Fruit fly (Drosophila melanogaster) whole organism, embryonic: ENCODE data around the gene CG1840.

Experiments
- ATbp ChIP-seq: fragments of 200-800 bp; sonication (Bioruptor generic); optimal IDR thresholded peaks from 2 replicates; lab custom pipeline; 2017; ENCODE audit warnings: missing biosample characterization, mild to moderate bottlenecking, missing genetic modification characterization, missing genetic modification reagents
- CG10462 ChIP-seq: fragments of 200-800 bp; sonication (Bioruptor generic); optimal IDR thresholded peaks from 2 replicates; lab custom pipeline; 2016; ENCODE audit warnings: missing biosample characterization, missing genetic modification characterization
- CG10565 ChIP-seq: fragments of 200-800 bp; sonication (Bioruptor generic); optimal IDR thresholded peaks from 3 replicates; lab custom pipeline; 2016; ENCODE audit warnings: missing biosample characterization, mild to moderate bottlenecking, missing genetic modification characterization
- CG11723 ChIP-seq: fragments of 200-800 bp; sonication (Bioruptor generic); optimal IDR thresholded peaks from 2 replicates; lab custom pipeline; 2017; ENCODE audit warnings: missing biosample characterization, mild to moderate bottlenecking, missing genetic modification characterization
- CG12236 ChIP-seq: fragments of 200-800 bp; sonication (Bioruptor generic); optimal IDR thresholded peaks from 2 replicates; lab custom pipeline; 2016; ENCODE audit warnings: missing biosample characterization, missing genetic modification characterization
- CG12391 ChIP-seq: fragments of 200-800 bp; sonication (Bioruptor generic); optimal IDR thresholded peaks from 3 replicates; lab custom pipeline; 2018; ENCODE audit warnings: missing biosample characterization, mild to moderate bottlenecking, missing genetic modification characterization, moderate library complexity
- CG14050 ChIP-seq: fragments of 200-800 bp; sonication (Bioruptor generic); IDR thresholded peaks from 3 replicates; pipeline ENCODE4 v1.3.6; 2022; ENCODE audit warnings: missing biosample characterization, missing genetic modification characterization
- CG15073 ChIP-seq: fragments of 200-800 bp; sonication (Bioruptor generic); optimal IDR thresholded peaks from 2 replicates; lab custom pipeline; 2016; ENCODE audit warnings: missing biosample characterization, missing genetic modification characterization
- CG15269 ChIP-seq: fragments of 200-800 bp; sonication (Bioruptor generic); optimal IDR thresholded peaks from 2 replicates; lab custom pipeline; 2018; ENCODE audit warnings: missing biosample characterization, mild to moderate bottlenecking, missing genetic modification characterization, moderate library complexity
- CG1602 ChIP-seq: fragments of 200-800 bp; sonication (Bioruptor generic); optimal IDR thresholded peaks from 3 replicates; lab custom pipeline; 2016; ENCODE audit warnings: missing biosample characterization, missing genetic modification characterization
- CG17328 ChIP-seq: fragments of 200-800 bp; sonication (Bioruptor generic); IDR thresholded peaks from 2 replicates; pipeline ENCODE4 v1.3.6; 2022; ENCODE audit warnings: missing biosample characterization, missing genetic modification characterization
- CG17385 ChIP-seq: fragments of 200-800 bp; sonication (Bioruptor generic); optimal IDR thresholded peaks from 3 replicates; lab custom pipeline; 2018; ENCODE audit warnings: missing biosample characterization, mild to moderate bottlenecking, missing genetic modification characterization
- CG18764 ChIP-seq: fragments of 200-800 bp; sonication (Bioruptor generic); optimal IDR thresholded peaks from 3 replicates; lab custom pipeline; 2016; ENCODE audit warnings: missing biosample characterization, missing genetic modification characterization
- CG3065 ChIP-seq: fragments of 200-800 bp; sonication (Bioruptor generic); optimal IDR thresholded peaks from 2 replicates; lab custom pipeline; 2016; ENCODE audit warnings: missing biosample characterization, missing genetic modification characterization
- CG31224 ChIP-seq: fragments of 200-800 bp; sonication (Bioruptor generic); IDR thresholded peaks from 2 replicates; pipeline ENCODE4 v1.3.6; 2022; ENCODE audit warnings: missing biosample characterization, missing genetic modification characterization
- CG31365 ChIP-seq: fragments of 200-800 bp; sonication (Bioruptor generic); optimal IDR thresholded peaks from 2 replicates; lab custom pipeline; 2018; ENCODE audit warnings: missing biosample characterization, mild to moderate bottlenecking, missing genetic modification characterization
- CG33557 ChIP-seq: fragments of 200-800 bp; sonication (Bioruptor generic); optimal IDR thresholded peaks from 2 replicates; lab custom pipeline; 2019; ENCODE audit warnings: missing biosample characterization, mild to moderate bottlenecking, missing genetic modification characterization, moderate library complexity
- CG34376 ChIP-seq: fragments of 200-800 bp; sonication (Bioruptor generic); optimal IDR thresholded peaks from 2 replicates; lab custom pipeline; 2018; ENCODE audit warnings: missing biosample characterization, mild to moderate bottlenecking, missing genetic modification characterization
- CG3847 ChIP-seq: fragments of 200-800 bp; sonication (Bioruptor generic); IDR thresholded peaks from 2 replicates; pipeline ENCODE4 v1.3.6; 2022; ENCODE audit warnings: missing biosample characterization, missing genetic modification characterization
- CG5180 ChIP-seq: fragments of 200-800 bp; sonication (Bioruptor generic); optimal IDR thresholded peaks from 3 replicates; lab custom pipeline; 2017; ENCODE audit warnings: missing biosample characterization, missing genetic modification characterization, mild to moderate bottlenecking, moderate library complexity, missing genetic modification reagents
- CG6254 ChIP-seq: fragments of 200-800 bp; sonication (Bioruptor generic); optimal IDR thresholded peaks from 3 replicates; lab custom pipeline; 2017; ENCODE audit warnings: mild to moderate bottlenecking, missing biosample characterization, missing genetic modification reagents, missing genetic modification characterization
- CG6654 ChIP-seq: fragments of 200-800 bp; sonication (Bioruptor generic); optimal IDR thresholded peaks from 2 replicates; lab custom pipeline; 2017; ENCODE audit warnings: missing biosample characterization, mild to moderate bottlenecking, missing genetic modification characterization
- CG7987 ChIP-seq: fragments of 200-800 bp; sonication (Bioruptor generic); optimal IDR thresholded peaks from 2 replicates; lab custom pipeline; 2018; ENCODE audit warnings: missing biosample characterization, mild to moderate bottlenecking, missing genetic modification characterization, moderate library complexity
- CG8478 ChIP-seq: fragments of >200 bp; optimal IDR thresholded peaks from 2 replicates; lab custom pipeline; 2018
- Dip2 ChIP-seq: fragments of 200-800 bp; sonication (Bioruptor generic); IDR thresholded peaks from 2 replicates; pipeline ENCODE4 v1.3.6; 2022; ENCODE audit warnings: missing biosample characterization, missing genetic modification characterization
- Dll ChIP-seq: fragments of 200-800 bp; sonication (Bioruptor generic); IDR thresholded peaks from 4 replicates; pipeline ENCODE4 v1.3.6; 2022; ENCODE audit warnings: missing biosample characterization, missing genetic modification characterization; ENCODE audit not compliant: partially characterized antibody
- Dp ChIP-seq: fragments of 200-800 bp; sonication (Bioruptor generic); optimal IDR thresholded peaks from 2 replicates; lab custom pipeline; 2018; ENCODE audit warnings: missing biosample characterization, mild to moderate bottlenecking, missing genetic modification characterization, moderate library complexity
- Jarid2 ChIP-seq: fragments of 200-800 bp; sonication (Bioruptor generic); optimal IDR thresholded peaks from 3 replicates; lab custom pipeline; 2017; ENCODE audit warnings: mild to moderate bottlenecking, missing biosample characterization, missing genetic modification reagents, missing genetic modification characterization
- MTF-1 ChIP-seq: fragments of 200-800 bp; sonication (Bioruptor generic); optimal IDR thresholded peaks from 2 replicates; lab custom pipeline; 2018; ENCODE audit warnings: missing biosample characterization, mild to moderate bottlenecking, missing genetic modification characterization, borderline replicate concordance
- Mad ChIP-seq: fragments of 200-800 bp; sonication (Bioruptor generic); optimal IDR thresholded peaks from 2 replicates; lab custom pipeline; 2016; ENCODE audit warnings: missing biosample characterization, missing genetic modification characterization
- Med ChIP-seq: fragments of 200-800 bp; sonication (Bioruptor generic); peaks from one replicate; lab custom pipeline; 2016; ENCODE audit warnings: missing biosample characterization, missing genetic modification characterization, mild to moderate bottlenecking, inconsistent platforms, moderate library complexity
- Meics ChIP-seq: fragments of 200-800 bp; sonication (Bioruptor generic); optimal IDR thresholded peaks from 2 replicates; lab custom pipeline; 2017; ENCODE audit warnings: missing biosample characterization, mild to moderate bottlenecking, missing genetic modification characterization
- Myb ChIP-seq: fragments of 200-800 bp; sonication (Bioruptor generic); optimal IDR thresholded peaks from 2 replicates; lab custom pipeline; 2016; ENCODE audit warnings: missing biosample characterization, missing genetic modification characterization
- Oaz ChIP-seq: fragments of 200-800 bp; sonication (Bioruptor generic); IDR thresholded peaks from 2 replicates; pipeline ENCODE4 v1.3.6; 2022; ENCODE audit warnings: missing biosample characterization, missing genetic modification characterization
- Optix ChIP-seq: fragments of 200-800 bp; sonication (Bioruptor generic); IDR thresholded peaks from 3 replicates; pipeline ENCODE4 v1.3.6; 2022; ENCODE audit warnings: missing biosample characterization, missing genetic modification characterization
- Ptx1 ChIP-seq: fragments of 200-800 bp; sonication (Bioruptor generic); IDR thresholded peaks from 2 replicates; pipeline ENCODE4 v1.3.6; 2022; ENCODE audit warnings: missing biosample characterization, missing genetic modification characterization
- Side ChIP-seq: fragments of 200-800 bp; sonication (Bioruptor generic); optimal IDR thresholded peaks from 2 replicates; lab custom pipeline; 2016; ENCODE audit warnings: missing biosample characterization, missing genetic modification characterization
- Sry-δ ChIP-seq: fragments of 200-800 bp; sonication (Bioruptor generic); optimal IDR thresholded peaks from 2 replicates; lab custom pipeline; 2016; ENCODE audit warnings: missing biosample characterization, missing genetic modification characterization
- ase ChIP-seq: fragments of 200-800 bp; sonication (Bioruptor generic); IDR thresholded peaks from 3 replicates; pipeline ENCODE4 v1.3.6; 2022; ENCODE audit warnings: missing biosample characterization, missing genetic modification characterization
- cad ChIP-seq: fragments of >200 bp; optimal IDR thresholded peaks from 2 replicates; lab custom pipeline; 2017; ENCODE audit warnings: missing biosample characterization, missing genetic modification characterization
- chinmo ChIP-seq: fragments of 200-800 bp; sonication (Bioruptor generic); IDR thresholded peaks from 4 replicates; pipeline ENCODE4 v1.3.6; 2022; ENCODE audit warnings: missing biosample characterization, missing genetic modification characterization; ENCODE audit not compliant: partially characterized antibody
- da ChIP-seq: fragments of 200-800 bp; sonication (Bioruptor generic); optimal IDR thresholded peaks from 2 replicates; lab custom pipeline; 2016; ENCODE audit warnings: missing biosample characterization, missing genetic modification characterization
- dan ChIP-seq: fragments of 200-800 bp; sonication (Bioruptor generic); IDR thresholded peaks from 2 replicates; pipeline ENCODE4 v1.3.6; 2022; ENCODE audit warnings: missing biosample characterization, missing genetic modification characterization
- her ChIP-seq: fragments of 200-800 bp; sonication (Bioruptor generic); optimal IDR thresholded peaks from 2 replicates; lab custom pipeline; 2016; ENCODE audit warnings: missing biosample characterization, missing genetic modification characterization
- hth ChIP-seq: fragments of >200 bp; optimal IDR thresholded peaks from 2 replicates; lab custom pipeline; 2017; ENCODE audit warnings: inconsistent platforms
- luna ChIP-seq: fragments of 200-800 bp; sonication (Bioruptor generic); optimal IDR thresholded peaks from 2 replicates; lab custom pipeline; 2016; ENCODE audit warnings: missing biosample characterization, missing genetic modification characterization
- pb ChIP-seq: fragments of 200-800 bp; sonication (Bioruptor generic); optimal IDR thresholded peaks from 3 replicates; lab custom pipeline; 2016; ENCODE audit warnings: missing biosample characterization, missing genetic modification characterization
- row ChIP-seq: fragments of 200-800 bp; sonication (Bioruptor generic); IDR thresholded peaks from 3 replicates; pipeline ENCODE4 v1.3.6; 2022; ENCODE audit warnings: missing biosample characterization, missing genetic modification characterization
- schlank ChIP-seq: fragments of 200-800 bp; sonication (Bioruptor generic); optimal IDR thresholded peaks from 2 replicates; lab custom pipeline; 2018; ENCODE audit warnings: missing biosample characterization, mild to moderate bottlenecking, missing genetic modification characterization
- sens ChIP-seq: fragments of 200-800 bp; sonication (Bioruptor generic); peaks from one replicate; lab custom pipeline; 2016; ENCODE audit warnings: missing biosample characterization, missing genetic modification characterization
- slbo ChIP-seq: fragments of 200-800 bp; sonication (Bioruptor generic); IDR thresholded peaks from 2 replicates; pipeline ENCODE4 v1.3.6; 2022; ENCODE audit warnings: missing biosample characterization, missing genetic modification characterization
- wdn ChIP-seq: fragments of 200-800 bp; sonication (Bioruptor generic); IDR thresholded peaks from 2 replicates; pipeline ENCODE4 v1.3.6; 2022; ENCODE audit warnings: missing biosample characterization, missing genetic modification characterization

CG1840 gene

DNA sequence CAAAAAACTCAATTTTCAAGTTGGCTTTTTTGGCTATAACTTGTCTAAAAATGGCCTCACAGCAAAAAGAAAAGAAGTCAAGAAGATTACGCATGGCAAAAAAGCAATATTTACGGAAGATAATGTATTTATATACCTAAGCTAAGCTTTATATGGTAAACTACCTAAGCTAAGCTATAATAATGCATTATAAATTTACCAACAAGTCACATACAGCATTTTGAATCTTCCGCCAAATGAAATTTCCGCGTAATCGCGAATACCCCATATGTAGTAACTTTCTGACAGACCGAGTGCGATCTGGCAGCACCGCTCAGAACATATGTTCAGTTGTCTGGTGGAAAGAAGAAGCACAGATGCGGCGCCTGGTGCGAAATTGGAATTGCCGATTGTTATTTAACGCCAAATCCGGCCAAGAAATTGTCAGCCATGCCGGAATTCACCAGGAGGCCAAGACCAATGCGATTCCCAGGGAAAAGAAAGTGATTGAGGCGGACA lies 3.6 kb downstream of the CG1840 start, which contains the start of gene sicily (continued):
- peak; percentile 96 for TF ChIP-seq CG17385 (GFP tag; lab: Kevin White, UChicago)
- no peak for TF ChIP-seq wdn
- no peak for TF ChIP-seq Dip2 (GFP tag; lab: Robert Waterston, UW)
- TF ChIP-seq Med (GFP tag; lab: Kevin White, UChicago): peak; percentile 80
- TF ChIP-seq pb: no peak
- no peak for TF ChIP-seq CG14050 (GFP tag; lab: Robert Waterston, UW)
- TF ChIP-seq CG17328 (GFP tag; lab: Robert Waterston, UW): no peak
- no peak for TF ChIP-seq CG6254 (GFP tag; lab: Kevin White, UChicago)
- TF ChIP-seq row (GFP tag; lab: Robert Waterston, UW): peak; percentile 63; the same call in 2 of the 3 replicates
- no peak for TF ChIP-seq CG6654 (GFP tag; lab: Kevin White, UChicago)
- TF ChIP-seq CG33557: no peak
- TF ChIP-seq CG12391: no peak
- TF ChIP-seq CG10462 (GFP tag; lab: Kevin White, UChicago): no peak
- no peak for TF ChIP-seq CG3065 (GFP tag; lab: Kevin White, UChicago)
- no peak for TF ChIP-seq MTF-1 (GFP tag; lab: Kevin White, UChicago)
- no peak for TF ChIP-seq Jarid2 (GFP tag; lab: Kevin White, UChicago)
- no peak for TF ChIP-seq CG8478
- no peak for TF ChIP-seq Oaz (GFP tag; lab: Robert Waterston, UW)
- TF ChIP-seq chinmo (GFP tag; lab: Robert Waterston, UW): 0 out of 4 replicates have a peak, but pooled peaks have one; percentile 7
- TF ChIP-seq her: no peak
- TF ChIP-seq CG31224 (GFP tag; lab: Robert Waterston, UW): no peak
- TF ChIP-seq dan (GFP tag; lab: Robert Waterston, UW): no peak
- no peak for TF ChIP-seq CG5180
- TF ChIP-seq cad (GFP tag; lab: Kevin White, UChicago): no peak
- TF ChIP-seq schlank: no peak
- no peak for TF ChIP-seq CG1602
- no peak for TF ChIP-seq CG31365
- TF ChIP-seq Optix (GFP tag; lab: Robert Waterston, UW): no peak
- TF ChIP-seq Dp (GFP tag; lab: Kevin White, UChicago): peak; percentile 85
- no peak for TF ChIP-seq da
- TF ChIP-seq CG15269: no peak
- TF ChIP-seq CG18764 (GFP tag; lab: Kevin White, UChicago): no peak
- TF ChIP-seq Myb (GFP tag; lab: Kevin White, UChicago): no peak
- peak; percentile 1 for TF ChIP-seq CG7987 (GFP tag; lab: Kevin White, UChicago)
- TF ChIP-seq CG15073 (GFP tag; lab: Kevin White, UChicago): no peak
- peak; percentile 35; the same call in 1 of the 2 replicates for TF ChIP-seq CG3847 (GFP tag; lab: Robert Waterston, UW)
- peak; percentile 65 for TF ChIP-seq sens (GFP tag; lab: Kevin White, UChicago)
- no peak for TF ChIP-seq slbo (GFP tag; lab: Robert Waterston, UW)
- TF ChIP-seq Ptx1 (GFP tag; lab: Robert Waterston, UW): no peak
- TF ChIP-seq Dll (GFP tag; lab: Robert Waterston, UW): 0 out of 4 replicates have a peak, but pooled peaks have one; percentile 23
- no peak for TF ChIP-seq CG34376 (GFP tag; lab: Kevin White, UChicago)
- no peak for TF ChIP-seq Mad
- no peak for TF ChIP-seq luna (GFP tag; lab: Kevin White, UChicago)
- no peak for TF ChIP-seq CG12236 (GFP tag; lab: Kevin White, UChicago)
- TF ChIP-seq CG10565 (GFP tag; lab: Kevin White, UChicago): no peak
- TF ChIP-seq ATbp (GFP tag; lab: Kevin White, UChicago): no peak
- TF ChIP-seq ase (GFP tag; lab: Robert Waterston, UW): no peak
- no peak for TF ChIP-seq hth (lab: Kevin White, UChicago)
- peak; percentile 42 for TF ChIP-seq Sry-δ
- no peak for TF ChIP-seq Side (GFP tag; lab: Kevin White, UChicago)
- no peak for TF ChIP-seq Meics (GFP tag; lab: Kevin White, UChicago)
- no peak for TF ChIP-seq CG11723 (GFP tag; lab: Kevin White, UChicago)
